Worm (Caenorhabditis elegans): Measurements from ENCODE around the gene ncr-1.

DNA sequence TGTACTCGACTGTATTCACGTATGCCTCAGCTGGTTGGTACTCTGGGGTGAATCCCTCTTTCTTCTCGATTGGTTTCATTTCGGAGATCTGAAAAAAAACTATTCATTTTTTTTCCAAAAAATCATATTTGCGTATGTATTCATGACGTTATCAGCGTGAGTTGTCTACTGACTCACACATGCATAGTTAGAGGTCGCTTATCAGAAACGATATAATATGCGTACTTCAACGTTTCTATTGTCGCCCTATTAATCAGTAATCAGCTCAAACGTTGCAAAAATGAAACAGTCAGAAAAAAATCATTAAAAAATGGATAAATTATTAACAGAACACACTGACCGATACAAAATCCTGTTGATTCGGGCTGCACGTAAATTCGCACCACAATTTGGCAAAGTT, 10.2 kb downstream of the ncr-1 start:
- TF ChIP-seq med-1 (GFP tag; optimal IDR thresholded peaks at IDR 0.05; ENCODE audit: insufficient read depth) = no peak
- TF ChIP-seq ztf-23 (GFP tag; IDR thresholded peaks at IDR 0.05) = no peak
- TF ChIP-seq flt-1 (GFP tag; IDR thresholded peaks at IDR 0.05) = no peak

All from whole organism, midembryonic.